Worm (Caenorhabditis elegans) whole organism, mixed stage, embryonic: ENCODE measurements around the gene F58E6.5.
A peak's percentile ranks its signal among the peaks of the same experiment; 100 is the strongest.

Source experiments
- ceh-43 ChIP-seq: fragments of 200-800 bp; sonication (Bioruptor generic); optimal IDR thresholded peaks from 2 replicates; lab custom pipeline; 2018; ENCODE audit warnings: mild to moderate bottlenecking, missing genetic modification characterization, moderate library complexity, missing compliant biosample characterization
- flh-1 ChIP-seq: fragments of 200-800 bp; sonication (Bioruptor generic); optimal IDR thresholded peaks from 2 replicates; lab custom pipeline; 2018; ENCODE audit warnings: mild to moderate bottlenecking, missing genetic modification characterization, moderate library complexity, missing compliant biosample characterization
- mls-2 ChIP-seq: sonication (generic microtip); optimal IDR thresholded peaks from 2 replicates; lab custom pipeline; 2016; ENCODE audit warnings: mild to moderate bottlenecking, missing genetic modification characterization, moderate library complexity, missing compliant biosample characterization
- nhr-12 ChIP-seq: fragments of 150-350 bp; optimal IDR thresholded peaks from 2 replicates; lab custom pipeline; 2014; ENCODE audit warnings: missing biosample characterization, missing genetic modification characterization
- nhr-28 ChIP-seq: fragments of 150-350 bp; optimal IDR thresholded peaks from 2 replicates; lab custom pipeline; 2014; ENCODE audit warnings: missing biosample characterization, missing genetic modification characterization
- pha-4 ChIP-seq: fragments of 150-350 bp; optimal IDR thresholded peaks from 2 replicates; lab custom pipeline; 2018; ENCODE audit warnings: missing biosample characterization, missing genetic modification reagents, missing genetic modification characterization
- unc-62 ChIP-seq: fragments of 150-350 bp; optimal IDR thresholded peaks from 2 replicates; lab custom pipeline; 2014; ENCODE audit warnings: missing biosample characterization, missing genetic modification reagents, missing genetic modification characterization
- ztf-11 ChIP-seq: fragments of 150-350 bp; optimal IDR thresholded peaks from 2 replicates; lab custom pipeline; 2014; ENCODE audit warnings: missing biosample characterization, missing genetic modification characterization

DNA sequence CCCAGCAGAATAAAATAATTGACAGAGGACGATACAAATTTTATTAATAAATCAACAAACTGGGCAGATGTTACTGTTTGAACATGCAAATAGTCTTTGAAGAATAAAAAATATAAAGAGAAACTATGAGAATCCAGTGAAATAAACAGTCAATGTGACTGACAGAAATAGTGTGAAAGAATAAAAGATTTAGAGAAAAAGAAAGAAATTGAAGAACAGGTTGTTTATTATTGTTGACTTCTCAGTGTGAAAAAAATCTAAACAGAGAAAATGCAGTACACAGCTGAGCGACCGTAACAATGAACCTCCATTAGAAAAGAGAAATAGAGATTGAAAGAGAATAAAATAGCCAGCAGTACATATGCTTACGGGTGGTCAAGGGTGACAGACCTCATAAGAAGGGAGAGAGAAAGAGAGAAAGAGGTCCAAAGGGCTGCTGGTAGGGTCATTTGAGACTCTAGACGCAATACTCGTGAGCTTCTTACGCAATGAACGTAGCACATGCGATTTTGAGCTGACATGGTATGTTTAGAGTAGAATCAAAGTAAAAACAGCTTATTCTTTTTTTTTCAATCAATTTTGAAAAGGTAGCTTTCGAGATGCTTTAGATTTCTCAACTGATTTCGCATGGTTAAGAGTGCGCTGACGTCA is 30.2 kb downstream of the F58E6.5 start, which contains the start of gene slcr-46.3:
- TF ChIP-seq nhr-12 (tag; lab: Kevin White, UChicago): no peak
- peak; percentile 43 for TF ChIP-seq pha-4 (tag; lab: Kevin White, UChicago)
- TF ChIP-seq mls-2 (tag; lab: Kevin White, UChicago): no peak
- no peak for TF ChIP-seq ceh-43 (GFP tag; lab: Kevin White, UChicago)
- peak; percentile 10 for TF ChIP-seq unc-62 (GFP tag; lab: Kevin White, UChicago)
- no peak for TF ChIP-seq ztf-11 (tag; lab: Kevin White, UChicago)
- no peak for TF ChIP-seq flh-1 (GFP tag; lab: Kevin White, UChicago)
- no peak for TF ChIP-seq nhr-28 (tag; lab: Kevin White, UChicago)
